Worm (Caenorhabditis elegans) whole organism, L3 larva: ENCODE data around the gene T23F6.2.
"Not testable (repeated sequence)": the region's sequence is repeated elsewhere in the genome, so short reads cannot be mapped to it uniquely, and the experiment has no call there.

Experiments used
- ZK546.5 ChIP-seq: sonication (generic microtip); optimal IDR thresholded peaks from 2 replicates; lab custom pipeline; 2017; ENCODE audit warnings: missing biosample characterization, missing genetic modification characterization
- aly-2 ChIP-seq: fragments of 150-350 bp; optimal IDR thresholded peaks from 2 replicates; lab custom pipeline; 2014; ENCODE audit warnings: missing biosample characterization, missing genetic modification characterization
- ama-1 ChIP-seq: fragments of 150-350 bp; optimal IDR thresholded peaks from 2 replicates; lab custom pipeline; 2018
- ceh-16 ChIP-seq: sonication (generic microtip); optimal IDR thresholded peaks from 2 replicates; lab custom pipeline; 2017; ENCODE audit warnings: missing biosample characterization, missing genetic modification characterization
- ceh-28 ChIP-seq: fragments of 150-350 bp; optimal IDR thresholded peaks from 2 replicates; lab custom pipeline; 2014; ENCODE audit warnings: missing biosample characterization, missing genetic modification reagents, missing genetic modification characterization
- ceh-82 ChIP-seq: fragments of 150-350 bp; optimal IDR thresholded peaks from 2 replicates; lab custom pipeline; 2014; ENCODE audit warnings: missing biosample characterization, missing genetic modification characterization
- ceh-9 ChIP-seq: sonication (generic microtip); optimal IDR thresholded peaks from 2 replicates; lab custom pipeline; 2018; ENCODE audit warnings: missing biosample characterization, missing genetic modification characterization
- egl-27 ChIP-seq: sonication (generic microtip); optimal IDR thresholded peaks from 4 replicates; lab custom pipeline; 2017; ENCODE audit warnings: missing biosample characterization, missing genetic modification reagents, missing genetic modification characterization
- elt-2 ChIP-seq: sonication (generic microtip); optimal IDR thresholded peaks from 2 replicates; lab custom pipeline; 2016; ENCODE audit warnings: missing genetic modification reagents, mild to moderate bottlenecking, missing genetic modification characterization, missing compliant biosample characterization
- elt-3 ChIP-seq, 3 experiments: fragments of 150-350 bp in 1 of 3; sonication (generic microtip) in 2 of 3; optimal IDR thresholded peaks; 2 replicates in 2 of 3; 4 replicates in 1 of 3; lab custom pipeline; 2014 to 2017; ENCODE audit warnings: missing biosample characterization in 3 of 3, missing genetic modification characterization in 3 of 3
- eor-1 ChIP-seq, 2 experiments: fragments of 150-350 bp; optimal IDR thresholded peaks; 2 replicates each; lab custom pipeline; 2014 to 2018; ENCODE audit warnings: missing biosample characterization in 2 of 2, missing genetic modification characterization in 2 of 2
- fkh-10 ChIP-seq: sonication (generic microtip); optimal IDR thresholded peaks from 2 replicates; lab custom pipeline; 2017; ENCODE audit warnings: missing biosample characterization, missing genetic modification reagents, missing genetic modification characterization
- fos-1 ChIP-seq: fragments of 150-350 bp; optimal IDR thresholded peaks from 2 replicates; lab custom pipeline; 2014; ENCODE audit warnings: missing biosample characterization, missing genetic modification characterization
- hmg-11 ChIP-seq: sonication (generic microtip); optimal IDR thresholded peaks from 2 replicates; lab custom pipeline; 2016; ENCODE audit warnings: missing genetic modification characterization, missing compliant biosample characterization
- jun-1 ChIP-seq: fragments of 150-350 bp; optimal IDR thresholded peaks from 2 replicates; lab custom pipeline; 2014; ENCODE audit warnings: missing biosample characterization, missing genetic modification reagents, missing genetic modification characterization
- lin-15B ChIP-seq: fragments of 150-350 bp; optimal IDR thresholded peaks from 2 replicates; lab custom pipeline; 2014; ENCODE audit warnings: missing biosample characterization, missing genetic modification characterization
- lin-39 ChIP-seq: fragments of 150-350 bp; optimal IDR thresholded peaks from 2 replicates; lab custom pipeline; 2018; ENCODE audit warnings: missing biosample characterization, missing genetic modification reagents, missing genetic modification characterization
- lsy-12 ChIP-seq: sonication (generic microtip); optimal IDR thresholded peaks from 2 replicates; lab custom pipeline; 2016; ENCODE audit warnings: mild to moderate bottlenecking, missing genetic modification characterization, missing compliant biosample characterization
- mml-1 ChIP-seq: fragments of 150-350 bp; sonication (generic microtip); optimal IDR thresholded peaks from 3 replicates; lab custom pipeline; 2014; ENCODE audit warnings: missing biosample characterization, missing genetic modification characterization
- nfya-1 ChIP-seq: sonication (generic microtip); optimal IDR thresholded peaks from 2 replicates; lab custom pipeline; 2017; ENCODE audit warnings: missing genetic modification characterization, mild to moderate bottlenecking, missing compliant biosample characterization, antibody characterized with exemption, moderate library complexity; ENCODE audit not compliant: insufficient read depth
- nhr-11 ChIP-seq: fragments of 150-350 bp; optimal IDR thresholded peaks from 2 replicates; lab custom pipeline; 2014; ENCODE audit warnings: missing biosample characterization, missing genetic modification characterization
- nhr-43 ChIP-seq: sonication (generic microtip); optimal IDR thresholded peaks from 2 replicates; lab custom pipeline; 2016; ENCODE audit warnings: mild to moderate bottlenecking, missing genetic modification characterization, missing compliant biosample characterization; ENCODE audit not compliant: poor library complexity, severe bottlenecking
- nhr-67 ChIP-seq: fragments of 150-350 bp; optimal IDR thresholded peaks from 2 replicates; lab custom pipeline; 2014; ENCODE audit warnings: missing biosample characterization, missing genetic modification characterization
- nhr-76 ChIP-seq: fragments of 150-350 bp; sonication (generic microtip); optimal IDR thresholded peaks from 5 replicates; lab custom pipeline; 2014; ENCODE audit warnings: missing biosample characterization, missing genetic modification characterization
- skn-1 ChIP-seq: fragments of 150-350 bp; optimal IDR thresholded peaks from 2 replicates; lab custom pipeline; 2014; ENCODE audit warnings: missing biosample characterization, missing genetic modification characterization
- tbx-2 ChIP-seq: sonication (generic microtip); optimal IDR thresholded peaks from 2 replicates; lab custom pipeline; 2016; ENCODE audit warnings: mild to moderate bottlenecking, missing genetic modification characterization, missing compliant biosample characterization
- unc-39 ChIP-seq: sonication (generic microtip); optimal IDR thresholded peaks from 4 replicates; lab custom pipeline; 2017; ENCODE audit warnings: missing biosample characterization, missing genetic modification characterization
- unc-62 ChIP-seq: fragments of 150-350 bp; sonication (generic microtip); optimal IDR thresholded peaks from 4 replicates; lab custom pipeline; 2014; ENCODE audit warnings: missing biosample characterization, missing genetic modification reagents, missing genetic modification characterization
- zag-1 ChIP-seq: fragments of 150-350 bp; optimal IDR thresholded peaks from 2 replicates; lab custom pipeline; 2014; ENCODE audit warnings: missing biosample characterization, missing genetic modification characterization
- ztf-11 ChIP-seq: fragments of 150-350 bp; optimal IDR thresholded peaks from 2 replicates; lab custom pipeline; 2014; ENCODE audit warnings: missing biosample characterization, missing genetic modification characterization

Gene T23F6.2

ce11 chrIV:12721106-12721505 lies at the start of gene T23F6.2:
Gene T23F6.2 (plus strand): TSS chrIV:12721356.
- no peak for TF ChIP-seq elt-2 (tag; lab: Kevin White, UChicago)
- TF ChIP-seq nhr-43 (tag; lab: Kevin White, UChicago), result peak; percentile 53

ce11 chrIV:12674700-12675099 lies 46.5 kb upstream of the T23F6.2 start, which contains the start of gene T23B5.4:
Gene T23B5.4 (plus strand): TSS chrIV:12675000.
- no peak for TF ChIP-seq ceh-9 (tag; lab: Kevin White, UChicago)
- TF ChIP-seq ztf-11, result no peak
- TF ChIP-seq ZK546.5, result no peak
- TF ChIP-seq egl-27, result no peak
- TF ChIP-seq nhr-67, result no peak
- no peak for TF ChIP-seq nhr-11 (tag; lab: Kevin White, UChicago)
- no peak for TF ChIP-seq skn-1 (tag; lab: Kevin White, UChicago)
- no peak for TF ChIP-seq zag-1 (tag; lab: Kevin White, UChicago)
- TF ChIP-seq jun-1 (tag; lab: Kevin White, UChicago), result no peak
- TF ChIP-seq unc-39 (tag; lab: Kevin White, UChicago), result no peak
- TF ChIP-seq nfya-1 (tag; lab: Kevin White, UChicago), result no peak
- TF ChIP-seq unc-62 (GFP tag; lab: Kevin White, UChicago), result no peak
- no peak for TF ChIP-seq fkh-10 (GFP tag; lab: Kevin White, UChicago)

DNA sequence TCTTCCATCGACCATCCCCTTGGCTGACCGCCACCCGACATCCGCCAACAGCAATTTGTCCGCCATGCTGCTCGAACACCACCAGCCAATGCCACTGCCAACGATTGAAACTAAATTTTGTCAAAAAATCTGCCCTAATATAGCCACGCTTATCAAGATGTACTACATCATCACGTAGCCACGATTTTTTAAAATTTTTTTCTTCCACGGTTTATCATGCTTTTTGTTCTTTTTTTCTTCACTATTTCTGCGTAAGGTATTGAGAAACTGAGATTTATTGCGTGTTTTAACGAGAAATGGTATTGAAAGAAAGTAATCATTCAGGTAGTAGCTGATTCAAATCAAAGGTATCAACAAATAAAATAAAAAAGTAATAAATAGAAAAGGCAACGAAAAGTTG lies 44.0 kb upstream of the T23F6.2 start, which contains the start of gene T23B5.6:
Gene T23B5.6 (minus strand): TSS at position 101 of the 400 bp plus-strand sequence.
- not testable (repeated sequence) for TF ChIP-seq fos-1; mml-1 (tag; lab: Kevin White, UChicago); nhr-76 (tag; lab: Kevin White, UChicago)

DNA sequence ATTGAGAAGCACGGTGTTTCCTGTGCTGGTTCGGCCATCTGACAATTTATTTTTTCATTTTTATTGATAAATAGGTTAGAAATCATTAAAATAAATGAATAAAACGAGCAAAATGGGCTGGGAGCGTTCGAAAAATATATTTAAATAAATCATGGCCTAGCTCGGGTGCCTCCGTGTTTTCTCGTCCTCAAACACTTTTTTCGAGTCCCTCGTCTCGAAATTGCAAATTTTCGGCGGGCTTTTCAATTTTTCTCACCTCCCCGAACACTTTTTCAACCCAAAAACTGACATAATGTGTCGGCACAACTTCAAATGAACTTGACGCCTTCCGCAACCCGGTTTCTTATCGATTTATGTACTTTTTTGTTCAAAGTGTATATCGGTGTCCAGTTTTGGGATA lies 36.8 kb upstream of the T23F6.2 start, which contains the start of gene prmt-9:
Gene prmt-9 (minus strand): TSS at position 38 of the 400 bp plus-strand sequence.
- peak; percentile 36 for TF ChIP-seq lin-39 (tag; lab: Kevin White, UChicago)
- no peak for TF ChIP-seq ceh-28 (tag; lab: Kevin White, UChicago)
- no peak for TF ChIP-seq lsy-12
- TF ChIP-seq nhr-11 (tag; lab: Kevin White, UChicago), result no peak
- no peak for TF ChIP-seq nhr-43 (tag; lab: Kevin White, UChicago)
- TF ChIP-seq nfya-1 (tag; lab: Kevin White, UChicago), result peak; percentile 36
- TF ChIP-seq ceh-82, result no peak
- TF ChIP-seq lin-15B, result peak; percentile 54
- TF ChIP-seq elt-2 (tag; lab: Kevin White, UChicago), result no peak

DNA sequence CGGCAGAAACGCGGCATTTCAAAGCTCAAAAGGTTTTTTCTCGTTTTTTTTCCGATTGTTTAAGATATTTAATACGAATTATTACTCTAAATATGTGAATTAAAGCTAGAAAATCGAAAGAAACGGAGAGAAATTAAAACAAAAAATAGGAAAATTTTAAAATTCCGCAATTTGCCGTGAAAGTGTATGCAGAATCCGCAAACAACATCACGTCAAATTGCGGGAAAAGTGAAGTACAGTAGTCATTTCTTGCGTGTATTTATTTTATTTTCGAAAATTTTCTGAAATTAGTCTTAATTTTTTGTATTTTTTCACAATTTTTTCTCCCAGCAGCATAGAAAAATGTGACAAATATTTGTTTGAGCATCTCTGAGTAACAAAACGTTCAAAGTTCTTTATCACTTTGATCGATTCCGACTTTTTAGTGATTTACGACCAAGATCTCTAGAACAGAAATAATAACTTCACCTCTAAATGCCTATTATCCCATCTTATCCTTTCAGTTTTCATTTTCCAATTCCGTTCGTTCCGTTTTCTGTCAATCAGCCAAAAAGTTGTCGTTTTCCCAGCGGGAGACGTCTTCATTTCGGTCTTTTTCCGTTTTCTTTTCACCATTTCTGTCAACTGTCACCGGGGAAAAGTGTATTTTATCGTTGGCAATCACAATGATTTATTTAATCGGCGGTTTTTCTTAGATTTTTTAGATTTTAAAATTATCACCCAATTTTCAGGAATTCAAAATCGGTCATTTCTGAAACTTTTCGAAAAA lies 36.1 kb upstream of the T23F6.2 start:
- TF ChIP-seq mml-1 (tag; lab: Kevin White, UChicago) (no peak), nhr-67 (no peak), tbx-2 (tag; lab: Kevin White, UChicago) (no peak), nfya-1 (tag; lab: Kevin White, UChicago) (no peak), ceh-16 (tag; lab: Kevin White, UChicago) (no peak), ama-1 (lab: Kevin White, UChicago) (no peak), eor-1 (tag; optimal IDR thresholded peaks at IDR 0.05; lab: Kevin White, UChicago) (no peak), aly-2 (tag; lab: Kevin White, UChicago) (no peak), ceh-28 (tag; lab: Kevin White, UChicago) (no peak), egl-27 (no peak), unc-62 (GFP tag; lab: Kevin White, UChicago) (no peak), hmg-11 (tag; lab: Kevin White, UChicago) (no peak), elt-3 (tag; optimal IDR thresholded peaks at IDR 0.05; lab: Kevin White, UChicago) (no peak)

DNA sequence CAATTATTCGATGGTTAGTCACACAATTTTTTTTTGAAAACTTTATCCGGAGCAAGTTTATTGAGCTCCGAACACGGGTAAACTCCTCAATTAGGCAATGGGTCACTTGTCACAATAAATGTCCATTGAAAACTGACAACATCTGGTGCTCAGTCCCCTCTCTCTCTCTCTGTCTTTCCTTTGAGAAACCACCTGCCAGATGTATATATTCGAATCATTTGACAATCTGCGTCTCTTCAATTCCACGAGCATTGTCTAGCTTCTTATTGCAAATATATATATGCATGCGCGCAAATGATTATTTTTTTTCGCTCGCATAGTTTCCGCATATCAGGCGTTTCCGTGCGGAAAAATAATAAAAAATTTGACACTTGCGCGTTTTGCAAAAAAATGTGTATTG lies 35.3 kb upstream of the T23F6.2 start:
- no peak for TF ChIP-seq ceh-9 (tag; lab: Kevin White, UChicago)
- TF ChIP-seq egl-27, result no peak
